Fruit fly (Drosophila melanogaster) whole organism, prepupa: ENCODE results near the gene brm.

Source experiments
- CG16779 ChIP-seq: fragments of 200-800 bp; sonication (Bioruptor generic); optimal IDR thresholded peaks from 3 replicates; lab custom pipeline; 2017; ENCODE audit warnings: missing biosample characterization, mild to moderate bottlenecking, missing genetic modification characterization
- CG3919 ChIP-seq: fragments of 200-800 bp; sonication (Bioruptor generic); optimal IDR thresholded peaks from 3 replicates; lab custom pipeline; 2016; ENCODE audit warnings: missing biosample characterization, missing genetic modification characterization
- CG4318 ChIP-seq: fragments of 200-800 bp; sonication (Bioruptor generic); optimal IDR thresholded peaks from 3 replicates; lab custom pipeline; 2017; ENCODE audit warnings: missing biosample characterization, mild to moderate bottlenecking, missing genetic modification characterization
- CG6792 ChIP-seq: fragments of 200-800 bp; sonication (Bioruptor generic); optimal IDR thresholded peaks from 3 replicates; lab custom pipeline; 2016; ENCODE audit warnings: missing biosample characterization, missing genetic modification characterization
- CG8632 ChIP-seq: fragments of 200-800 bp; sonication (Bioruptor generic); optimal IDR thresholded peaks from 3 replicates; lab custom pipeline; 2016; ENCODE audit warnings: missing biosample characterization, missing genetic modification characterization
- CG9139 ChIP-seq: fragments of 200-800 bp; sonication (Bioruptor generic); optimal IDR thresholded peaks from 3 replicates; lab custom pipeline; 2017; ENCODE audit warnings: missing biosample characterization, mild to moderate bottlenecking, missing genetic modification characterization
- Eip93F ChIP-seq: fragments of 200-800 bp; sonication (Bioruptor generic); optimal IDR thresholded peaks from 2 replicates; lab custom pipeline; 2016; ENCODE audit warnings: missing biosample characterization, mild to moderate bottlenecking, missing genetic modification characterization
- Ets21C ChIP-seq: fragments of 200-800 bp; sonication (Bioruptor generic); optimal IDR thresholded peaks from 3 replicates; lab custom pipeline; 2016; ENCODE audit warnings: missing biosample characterization, missing genetic modification characterization
- Hr39 ChIP-seq: fragments of 200-800 bp; sonication (Bioruptor generic); optimal IDR thresholded peaks from 2 replicates; lab custom pipeline; 2016; ENCODE audit warnings: missing biosample characterization, missing genetic modification characterization
- Hr4 ChIP-seq: fragments of 200-800 bp; sonication (Bioruptor generic); optimal IDR thresholded peaks from 3 replicates; lab custom pipeline; 2016; ENCODE audit warnings: missing biosample characterization, missing genetic modification characterization
- Lpt ChIP-seq: fragments of 200-800 bp; sonication (Bioruptor generic); optimal IDR thresholded peaks from 3 replicates; lab custom pipeline; 2016; ENCODE audit warnings: missing biosample characterization, missing genetic modification characterization
- Sox14 ChIP-seq: fragments of 200-800 bp; sonication (Bioruptor generic); optimal IDR thresholded peaks from 3 replicates; lab custom pipeline; 2016; ENCODE audit warnings: missing biosample characterization, missing genetic modification characterization
- Sox15 ChIP-seq: fragments of 200-800 bp; sonication (Bioruptor generic); optimal IDR thresholded peaks from 3 replicates; lab custom pipeline; 2016; ENCODE audit warnings: missing biosample characterization, missing genetic modification characterization
- cyc ChIP-seq: fragments of 200-800 bp; sonication (Bioruptor generic); optimal IDR thresholded peaks from 3 replicates; lab custom pipeline; 2016; ENCODE audit warnings: missing biosample characterization, missing genetic modification characterization
- dac ChIP-seq: fragments of 200-800 bp; sonication (Bioruptor generic); optimal IDR thresholded peaks from 2 replicates; lab custom pipeline; 2017; ENCODE audit warnings: missing biosample characterization, mild to moderate bottlenecking, missing genetic modification characterization
- dsx ChIP-seq: fragments of 200-800 bp; optimal IDR thresholded peaks from 3 replicates; lab custom pipeline; 2019; ENCODE audit warnings: missing biosample characterization, mild to moderate bottlenecking, missing genetic modification characterization, moderate library complexity; ENCODE audit not compliant: poor library complexity, severe bottlenecking
- fd59A ChIP-seq: fragments of 200-800 bp; sonication (Bioruptor generic); optimal IDR thresholded peaks from 2 replicates; lab custom pipeline; 2017; ENCODE audit warnings: missing biosample characterization, mild to moderate bottlenecking, missing genetic modification characterization, missing genetic modification reagents
- fd85E ChIP-seq: fragments of 200-800 bp; sonication (Bioruptor generic); optimal IDR thresholded peaks from 3 replicates; lab custom pipeline; 2016; ENCODE audit warnings: missing biosample characterization, missing genetic modification characterization
- lz ChIP-seq: fragments of 200-800 bp; sonication (Bioruptor generic); optimal IDR thresholded peaks from 3 replicates; lab custom pipeline; 2016; ENCODE audit warnings: missing biosample characterization, missing genetic modification characterization
- pdm3 ChIP-seq: fragments of 200-800 bp; sonication (Bioruptor generic); optimal IDR thresholded peaks from 3 replicates; lab custom pipeline; 2016; ENCODE audit warnings: missing biosample characterization, missing genetic modification characterization
- salr ChIP-seq, 2 experiments: fragments of 200-800 bp; sonication (Bioruptor generic); optimal IDR thresholded peaks; 3 replicates each; lab custom pipeline; 2016 to 2018; ENCODE audit warnings: missing biosample characterization in 2 of 2, missing genetic modification characterization in 2 of 2, mild to moderate bottlenecking in 1 of 2
- spab ChIP-seq: fragments of 200-800 bp; sonication (Bioruptor generic); optimal IDR thresholded peaks from 2 replicates; lab custom pipeline; 2017; ENCODE audit warnings: missing biosample characterization, mild to moderate bottlenecking, missing genetic modification characterization, missing genetic modification reagents
- svp ChIP-seq: fragments of 200-800 bp; sonication (Bioruptor generic); peaks from one replicate; lab custom pipeline; 2016; ENCODE audit warnings: missing biosample characterization, missing genetic modification characterization

Gene brm

dm6 chr3L:15921043-15921621 lies 61.5 kb downstream of the brm start (continued):
- TF ChIP-seq CG8632 (GFP tag; lab: Kevin White, UChicago) (no peak), dac (GFP tag; lab: Kevin White, UChicago) (no peak), Hr4 (GFP tag; lab: Kevin White, UChicago) (peak; percentile 43), Ets21C (no peak), Lpt (no peak), svp (GFP tag; lab: Kevin White, UChicago) (peak; percentile 71), pdm3 (peak; percentile 24), dsx (GFP tag; lab: Kevin White, UChicago) (no peak), salr (GFP tag; optimal IDR thresholded peaks at IDR 0.05; lab: Kevin White, UChicago) (no peak), CG16779 (tag; lab: Kevin White, UChicago) (no peak), Sox15 (no peak), Sox14 (GFP tag; lab: Kevin White, UChicago) (peak; percentile 32), fd59A (no peak), cyc (GFP tag; lab: Kevin White, UChicago) (no peak), spab (peak; percentile 36), CG3919 (GFP tag; lab: Kevin White, UChicago) (peak; percentile 16), CG6792 (GFP tag; lab: Kevin White, UChicago) (no peak), fd85E (GFP tag; lab: Kevin White, UChicago) (no peak), Eip93F (no peak), CG9139 (GFP tag; lab: Kevin White, UChicago) (no peak), CG4318 (peak; percentile 17), Hr39 (peak; percentile 19), lz (peak; percentile 43)
